Fruit fly (Drosophila melanogaster) whole organism, embryonic: ENCODE measurements around the gene Notum.

Experiments
- B-H2 ChIP-seq: fragments of 200-800 bp; sonication (Bioruptor generic); optimal IDR thresholded peaks from 2 replicates; lab custom pipeline; 2018; ENCODE audit warnings: missing biosample characterization, mild to moderate bottlenecking, missing genetic modification characterization
- Blimp-1 ChIP-seq: fragments of 200-800 bp; sonication (Bioruptor generic); optimal IDR thresholded peaks from 3 replicates; lab custom pipeline; 2018; ENCODE audit warnings: missing biosample characterization, missing genetic modification characterization, mild to moderate bottlenecking, moderate library complexity, missing genetic modification reagents
- CG10274 ChIP-seq: fragments of 200-800 bp; sonication (Bioruptor generic); optimal IDR thresholded peaks from 3 replicates; lab custom pipeline; 2017; ENCODE audit warnings: missing biosample characterization, mild to moderate bottlenecking, missing genetic modification characterization
- CG10366 ChIP-seq: fragments of 200-800 bp; sonication (Bioruptor generic); IDR thresholded peaks from 2 replicates; pipeline ENCODE4 v1.3.6; 2022; ENCODE audit warnings: missing biosample characterization, missing genetic modification characterization
- CG12299 ChIP-seq: fragments of 200-800 bp; sonication (Bioruptor generic); optimal IDR thresholded peaks from 2 replicates; lab custom pipeline; 2018; ENCODE audit warnings: missing biosample characterization, mild to moderate bottlenecking, missing genetic modification characterization
- CG14441 ChIP-seq: fragments of 200-800 bp; sonication (Bioruptor generic); IDR thresholded peaks from 2 replicates; pipeline ENCODE4 v1.3.6; 2022; ENCODE audit warnings: missing biosample characterization, missing genetic modification characterization
- CG15269 ChIP-seq: fragments of 200-800 bp; sonication (Bioruptor generic); optimal IDR thresholded peaks from 2 replicates; lab custom pipeline; 2018; ENCODE audit warnings: missing biosample characterization, mild to moderate bottlenecking, missing genetic modification characterization, moderate library complexity
- CG1603 ChIP-seq: fragments of 200-800 bp; sonication (Bioruptor generic); optimal IDR thresholded peaks from 2 replicates; lab custom pipeline; 2019; ENCODE audit warnings: missing biosample characterization, mild to moderate bottlenecking, missing genetic modification characterization, moderate library complexity
- CG17802 ChIP-seq: fragments of 200-800 bp; sonication (Bioruptor generic); optimal IDR thresholded peaks from 2 replicates; lab custom pipeline; 2018; ENCODE audit warnings: missing biosample characterization, mild to moderate bottlenecking, missing genetic modification characterization, moderate library complexity
- CG30020 ChIP-seq: fragments of 200-800 bp; optimal IDR thresholded peaks from 2 replicates; lab custom pipeline; 2019; ENCODE audit warnings: missing biosample characterization, mild to moderate bottlenecking, missing genetic modification characterization, moderate library complexity
- CG31388 ChIP-seq: fragments of 200-800 bp; sonication (Bioruptor generic); optimal IDR thresholded peaks from 2 replicates; lab custom pipeline; 2016; ENCODE audit warnings: missing biosample characterization, missing genetic modification characterization
- CG3407 ChIP-seq: fragments of 200-800 bp; sonication (Bioruptor generic); optimal IDR thresholded peaks from 2 replicates; lab custom pipeline; 2018; ENCODE audit warnings: missing biosample characterization, mild to moderate bottlenecking, missing genetic modification characterization
- CG34422 ChIP-seq: fragments of 200-800 bp; sonication (Bioruptor generic); IDR thresholded peaks from 3 replicates; pipeline ENCODE4 v1.3.6; 2022; ENCODE audit warnings: missing biosample characterization, missing genetic modification characterization
- CG4424 ChIP-seq: fragments of 200-800 bp; sonication (Bioruptor generic); optimal IDR thresholded peaks from 3 replicates; lab custom pipeline; 2016; ENCODE audit warnings: missing biosample characterization, missing genetic modification characterization
- CG5953 ChIP-seq: fragments of 200-800 bp; sonication (Bioruptor generic); IDR thresholded peaks from 2 replicates; pipeline ENCODE4 v1.3.6; 2022; ENCODE audit warnings: missing biosample characterization, missing genetic modification characterization
- CG7839 ChIP-seq: fragments of 200-800 bp; sonication (Bioruptor generic); optimal IDR thresholded peaks from 3 replicates; lab custom pipeline; 2018; ENCODE audit warnings: missing biosample characterization, mild to moderate bottlenecking, missing genetic modification characterization, moderate library complexity
- CG9797 ChIP-seq: fragments of 200-800 bp; sonication (Bioruptor generic); optimal IDR thresholded peaks from 3 replicates; lab custom pipeline; 2018; ENCODE audit warnings: missing biosample characterization, mild to moderate bottlenecking, missing genetic modification characterization
- Dbx ChIP-seq: fragments of 200-800 bp; sonication (Bioruptor generic); IDR thresholded peaks from 3 replicates; pipeline ENCODE4 v1.3.6; 2022; ENCODE audit warnings: missing biosample characterization, missing genetic modification characterization
- Dek ChIP-seq: fragments of 200-800 bp; sonication (Bioruptor generic); optimal IDR thresholded peaks from 3 replicates; lab custom pipeline; 2019; ENCODE audit warnings: missing biosample characterization, mild to moderate bottlenecking, missing genetic modification characterization, moderate library complexity
- Dip2 ChIP-seq: fragments of 200-800 bp; sonication (Bioruptor generic); IDR thresholded peaks from 2 replicates; pipeline ENCODE4 v1.3.6; 2022; ENCODE audit warnings: missing biosample characterization, missing genetic modification characterization
- Doc2 ChIP-seq: fragments of 200-800 bp; sonication (Bioruptor generic); IDR thresholded peaks from 2 replicates; pipeline ENCODE4 v1.3.6; 2022; ENCODE audit warnings: missing biosample characterization, missing genetic modification characterization
- Dref ChIP-seq: fragments of 200-800 bp; sonication (Bioruptor generic); IDR thresholded peaks from 2 replicates; pipeline ENCODE4 v1.3.6; 2022; ENCODE audit warnings: missing biosample characterization, missing genetic modification characterization
- Ets97D ChIP-seq: fragments of 200-800 bp; sonication (Bioruptor generic); optimal IDR thresholded peaks from 3 replicates; lab custom pipeline; 2016; ENCODE audit warnings: missing biosample characterization, missing genetic modification characterization
- Fer1 ChIP-seq: fragments of 200-800 bp; sonication (Bioruptor generic); optimal IDR thresholded peaks from 2 replicates; lab custom pipeline; 2017; ENCODE audit warnings: missing biosample characterization, mild to moderate bottlenecking, missing genetic modification characterization
- Hr51 ChIP-seq, 2 experiments: fragments of 200-800 bp; sonication (Bioruptor generic); optimal IDR thresholded peaks; 2 replicates in 1 of 2; 3 replicates in 1 of 2; lab custom pipeline; 2016 to 2018; ENCODE audit warnings: missing biosample characterization in 2 of 2, missing genetic modification characterization in 2 of 2, mild to moderate bottlenecking in 1 of 2, moderate library complexity in 1 of 2
- Hr78 ChIP-seq, 2 experiments: fragments of 200-800 bp in 1 of 2; fragments of >200 bp in 1 of 2; sonication (Bioruptor generic) in 1 of 2; optimal IDR thresholded peaks; 2 replicates each; lab custom pipeline; 2017 to 2019; ENCODE audit warnings: missing biosample characterization in 2 of 2, missing genetic modification characterization in 2 of 2, mild to moderate bottlenecking in 1 of 2, moderate library complexity in 1 of 2
- Mes4 ChIP-seq: fragments of 200-800 bp; sonication (Bioruptor generic); optimal IDR thresholded peaks from 2 replicates; lab custom pipeline; 2016; ENCODE audit warnings: missing biosample characterization, missing genetic modification characterization
- Nf-YC ChIP-seq: fragments of 200-800 bp; optimal IDR thresholded peaks from 3 replicates; lab custom pipeline; 2019; ENCODE audit warnings: missing biosample characterization, mild to moderate bottlenecking, missing genetic modification characterization, moderate library complexity
- Opbp ChIP-seq: fragments of 200-800 bp; sonication (Bioruptor generic); IDR thresholded peaks from 3 replicates; pipeline ENCODE4 v1.3.6; 2022; ENCODE audit warnings: missing biosample characterization, missing genetic modification characterization; ENCODE audit not compliant: partially characterized antibody
- Sry-β ChIP-seq: fragments of 200-800 bp; sonication (Bioruptor generic); optimal IDR thresholded peaks from 2 replicates; lab custom pipeline; 2018; ENCODE audit warnings: missing biosample characterization, mild to moderate bottlenecking, missing genetic modification characterization, moderate library complexity
- Taf1 ChIP-seq: fragments of 200-800 bp; sonication (Bioruptor generic); IDR thresholded peaks from 2 replicates; pipeline ENCODE4 v1.3.6; 2022; ENCODE audit warnings: missing biosample characterization, missing genetic modification characterization
- amos ChIP-seq: fragments of 200-800 bp; sonication (Bioruptor generic); IDR thresholded peaks from 2 replicates; pipeline ENCODE4 v1.3.6; 2022; ENCODE audit warnings: missing biosample characterization, missing genetic modification characterization; ENCODE audit not compliant: partially characterized antibody
- az2 ChIP-seq: fragments of 200-800 bp; sonication (Bioruptor generic); optimal IDR thresholded peaks from 3 replicates; lab custom pipeline; 2016; ENCODE audit warnings: missing biosample characterization, missing genetic modification characterization
- cas ChIP-seq: fragments of 200-800 bp; sonication (Bioruptor generic); IDR thresholded peaks from 2 replicates; pipeline ENCODE4 v1.3.6; 2022; ENCODE audit warnings: missing biosample characterization, missing genetic modification characterization
- crol ChIP-seq: fragments of 200-800 bp; sonication (Bioruptor generic); IDR thresholded peaks from 2 replicates; pipeline ENCODE4 v1.3.6; 2022; ENCODE audit warnings: missing biosample characterization, missing genetic modification characterization
- fd102C ChIP-seq: fragments of 200-800 bp; sonication (Bioruptor generic); optimal IDR thresholded peaks from 2 replicates; lab custom pipeline; 2018; ENCODE audit warnings: missing biosample characterization, mild to moderate bottlenecking, missing genetic modification characterization, moderate library complexity
- gsb ChIP-seq: fragments of 200-800 bp; sonication (Bioruptor generic); IDR thresholded peaks from 2 replicates; pipeline ENCODE4 v1.3.6; 2022; ENCODE audit warnings: missing biosample characterization, missing genetic modification characterization
- gt ChIP-seq: fragments of 200-800 bp; sonication (Bioruptor generic); IDR thresholded peaks from 2 replicates; pipeline ENCODE4 v1.3.6; 2022; ENCODE audit warnings: missing biosample characterization, missing genetic modification characterization
- ham ChIP-seq: fragments of 200-800 bp; sonication (Bioruptor generic); IDR thresholded peaks from 2 replicates; pipeline ENCODE4 v1.3.6; 2022; ENCODE audit warnings: missing biosample characterization, missing genetic modification characterization
- insv ChIP-seq, 2 experiments: fragments of 200-800 bp; sonication (Bioruptor generic); optimal IDR thresholded peaks; 3 replicates each; lab custom pipeline; 2016 to 2018; ENCODE audit warnings: missing biosample characterization in 2 of 2, missing genetic modification characterization in 2 of 2
- maf-S ChIP-seq: fragments of 200-800 bp; sonication (Bioruptor generic); optimal IDR thresholded peaks from 2 replicates; lab custom pipeline; 2016; ENCODE audit warnings: missing biosample characterization, missing genetic modification characterization
- otp ChIP-seq: fragments of 200-800 bp; sonication (Bioruptor generic); IDR thresholded peaks from 3 replicates; pipeline ENCODE4, ENCODE4 v1.3.6; 2022; ENCODE audit warnings: missing biosample characterization, missing genetic modification characterization
- pan ChIP-seq, 4 experiments: fragments of >200 bp in 3 of 4; fragments of 200-800 bp in 1 of 4; sonication (Bioruptor generic) in 1 of 4; optimal IDR thresholded peaks in 3 of 4; IDR thresholded peaks in 1 of 4; 2 replicates each; pipeline versions ENCODE4 v1.3.6 to Lab custom; 2017 to 2022; ENCODE audit warnings: missing biosample characterization in 2 of 4, missing genetic modification characterization in 2 of 4, mixed read lengths in 1 of 4
- pum ChIP-seq: fragments of 200-800 bp; sonication (Bioruptor generic); optimal IDR thresholded peaks from 2 replicates; lab custom pipeline; 2016; ENCODE audit warnings: missing biosample characterization, missing genetic modification characterization
- repo ChIP-seq: fragments of 200-800 bp; sonication (Bioruptor generic); optimal IDR thresholded peaks from 2 replicates; lab custom pipeline; 2016; ENCODE audit warnings: missing biosample characterization, missing genetic modification characterization
- row ChIP-seq: fragments of 200-800 bp; sonication (Bioruptor generic); IDR thresholded peaks from 3 replicates; pipeline ENCODE4 v1.3.6; 2022; ENCODE audit warnings: missing biosample characterization, missing genetic modification characterization
- seq ChIP-seq: fragments of 200-800 bp; sonication (Bioruptor generic); IDR thresholded peaks from 2 replicates; pipeline ENCODE4 v1.3.6; 2022; ENCODE audit warnings: missing biosample characterization, missing genetic modification characterization
- slou ChIP-seq: fragments of 200-800 bp; sonication (Bioruptor generic); optimal IDR thresholded peaks from 3 replicates; lab custom pipeline; 2016; ENCODE audit warnings: missing biosample characterization, missing genetic modification characterization
- tna ChIP-seq: fragments of 200-800 bp; sonication (Bioruptor generic); IDR thresholded peaks from 2 replicates; pipeline ENCODE4 v1.3.6; 2022; ENCODE audit warnings: missing biosample characterization, missing genetic modification characterization; ENCODE audit not compliant: partially characterized antibody

The Notum gene

dm6 chr3L:16037048-16037477 lies 13.8 kb downstream of the Notum start (continued):
- TF ChIP-seq repo (GFP tag; lab: Kevin White, UChicago) (peak; percentile 73), CG31388 (GFP tag; lab: Kevin White, UChicago) (no peak), CG10274 (GFP tag; lab: Kevin White, UChicago) (peak; percentile 50), CG9797 (GFP tag; lab: Kevin White, UChicago) (peak; percentile 47), CG14441 (peak; percentile 81), seq (peak; percentile 70), Fer1 (GFP tag; lab: Kevin White, UChicago) (peak; percentile 85), Doc2 (no peak), Ets97D (peak; percentile 84), Sry-β (GFP tag; lab: Kevin White, UChicago) (no peak), Hr78 (GFP tag; optimal IDR thresholded peaks at IDR 0.05; lab: Kevin White, UChicago) (no peak), CG12299 (tag; lab: Kevin White, UChicago) (peak; percentile 62), row (GFP tag; lab: Robert Waterston, UW) (peak; percentile 80), Blimp-1 (GFP tag; lab: Kevin White, UChicago) (peak; percentile 70), insv (GFP tag; optimal IDR thresholded peaks at IDR 0.05; lab: Kevin White, UChicago) (peak in 1 of 2 experiments; percentile 61), CG5953 (GFP tag; lab: Robert Waterston, UW) (peak; percentile 70; the same call in 1 of the 2 replicates), Hr51 (GFP tag; optimal IDR thresholded peaks at IDR 0.05; lab: Kevin White, UChicago) (peak; percentile 71 to 81), CG17802 (peak; percentile 4), CG1603 (tag; lab: Kevin White, UChicago) (peak; percentile 92), crol (GFP tag; lab: Robert Waterston, UW) (no peak), otp (GFP tag; lab: Robert Waterston, UW) (peak; percentile 60; the same call in 1 of the 3 replicates), amos (GFP tag; lab: Robert Waterston, UW) (peak; percentile 70; the same call in 1 of the 2 replicates), Dbx (peak; percentile 92), ham (GFP tag; lab: Robert Waterston, UW) (no peak), Mes4 (peak; percentile 54), CG3407 (GFP tag; lab: Kevin White, UChicago) (peak; percentile 31), gt (no peak), tna (peak; percentile 37; the same call in 1 of the 2 replicates), Dip2 (GFP tag; lab: Robert Waterston, UW) (no peak), fd102C (GFP tag; lab: Kevin White, UChicago) (peak; percentile 26), CG30020 (tag; lab: Kevin White, UChicago) (peak; percentile 15), CG7839 (tag; lab: Kevin White, UChicago) (peak; percentile 79), Dek (tag; lab: Kevin White, UChicago) (peak; percentile 85), B-H2 (GFP tag; lab: Kevin White, UChicago) (peak; percentile 60), Taf1 (GFP tag; lab: Robert Waterston, UW) (peak; percentile 58), Opbp (GFP tag; lab: Robert Waterston, UW) (peak; percentile 66; the same call in 2 of the 3 replicates), CG10366 (GFP tag; lab: Robert Waterston, UW) (peak; percentile 75), pum (GFP tag; lab: Kevin White, UChicago) (peak; percentile 63), gsb (GFP tag; lab: Robert Waterston, UW) (peak; percentile 72), CG34422 (GFP tag; lab: Robert Waterston, UW) (peak; percentile 61; the same call in 2 of the 3 replicates), CG15269 (tag; lab: Kevin White, UChicago) (peak; percentile 80), cas (GFP tag; lab: Robert Waterston, UW) (peak; percentile 72; the same call in 1 of the 2 replicates), maf-S (GFP tag; lab: Kevin White, UChicago) (peak; percentile 67), az2 (peak; percentile 72), Nf-YC (tag; lab: Kevin White, UChicago) (peak; percentile 67), Dref (peak; percentile 95), pan (optimal IDR thresholded peaks at IDR 0.05; lab: Kevin White, UChicago) (no peak), pan (GFP tag; optimal IDR thresholded peaks at IDR 0.05 in 1 of 2, IDR thresholded peaks at IDR 0.05 in 1 of 2) (peak in 1 of 2 experiments; percentile 85), CG4424 (GFP tag; lab: Kevin White, UChicago) (peak; percentile 74), slou (GFP tag; lab: Kevin White, UChicago) (peak; percentile 67)
